Worm (Caenorhabditis elegans) whole organism, midembryonic: ENCODE measurements around the gene daao-1.

Source experiments
- T22C8.4 ChIP-seq: fragments of 200-800 bp; sonication (Bioruptor generic); IDR thresholded peaks from 2 replicates; pipeline ENCODE4 v1.3.6; 2022; ENCODE audit warnings: missing genetic modification characterization, missing compliant biosample characterization
- cog-1 ChIP-seq: sonication (generic microtip); optimal IDR thresholded peaks from 2 replicates; lab custom pipeline; 2016; ENCODE audit warnings: missing genetic modification characterization, missing compliant biosample characterization
- flt-1 ChIP-seq: fragments of 200-800 bp; sonication (Bioruptor generic); IDR thresholded peaks from 2 replicates; pipeline ENCODE4 v1.3.6; 2022; ENCODE audit warnings: missing genetic modification characterization, missing compliant biosample characterization
- klf-2 ChIP-seq: fragments of 200-800 bp; sonication (Bioruptor generic); conservative IDR thresholded peaks from 2 replicates; pipeline ENCODE4 v1.3.6; 2022; ENCODE audit warnings: missing genetic modification reagents, missing genetic modification characterization, missing compliant biosample characterization
- med-1 ChIP-seq: sonication (generic microtip); optimal IDR thresholded peaks from 2 replicates; lab custom pipeline; 2017; ENCODE audit warnings: missing genetic modification characterization, mild to moderate bottlenecking, missing compliant biosample characterization, antibody characterized with exemption, missing genetic modification reagents; ENCODE audit not compliant: insufficient read depth
- ref-1 ChIP-seq: fragments of 200-800 bp; sonication (Bioruptor generic); conservative IDR thresholded peaks from 2 replicates; pipeline ENCODE4 v1.3.6; 2022; ENCODE audit warnings: missing genetic modification reagents, missing genetic modification characterization, missing compliant biosample characterization
- tab-1 ChIP-seq: fragments of 200-800 bp; sonication (Bioruptor generic); IDR thresholded peaks from 2 replicates; pipeline ENCODE4 v1.3.6; 2022; ENCODE audit warnings: missing genetic modification characterization, missing compliant biosample characterization
- ztf-23 ChIP-seq: fragments of 200-800 bp; sonication (Bioruptor generic); IDR thresholded peaks from 2 replicates; pipeline ENCODE4 v1.3.6; 2022; ENCODE audit warnings: missing genetic modification reagents, missing genetic modification characterization, missing compliant biosample characterization
- ztf-29 ChIP-seq: fragments of 200-800 bp; sonication (Bioruptor generic); IDR thresholded peaks from 2 replicates; pipeline ENCODE4 v1.3.6; 2022; ENCODE audit warnings: missing genetic modification reagents, missing genetic modification characterization, missing compliant biosample characterization

Gene daao-1

ce11 chrIV:2606572-2606971 lies 7.4 kb upstream of the daao-1 start:
- TF ChIP-seq T22C8.4 (GFP tag; lab: Robert Waterston, UW) (no peak), klf-2 (GFP tag; lab: Robert Waterston, UW) (no peak), cog-1 (tag; lab: Kevin White, UChicago) (no peak), ref-1 (GFP tag; lab: Robert Waterston, UW) (no peak), ztf-23 (GFP tag; lab: Robert Waterston, UW) (no peak), flt-1 (no peak), med-1 (GFP tag; lab: Kevin White, UChicago) (no peak)

- no peak for TF ChIP-seq flt-1
Measured at ce11 chrIV:2607513-2608101, 6.4 kb upstream of the daao-1 start, which contains the start of gene vamp-7. Gene vamp-7 (plus strand): TSS chrIV:2608051.

ce11 chrIV:2610409-2610808 lies 3.6 kb upstream of the daao-1 start, which contains the start of gene Y69A2AR.32:
Gene Y69A2AR.32 (plus strand): TSS chrIV:2610436.
- no peak for TF ChIP-seq tab-1
- no peak for TF ChIP-seq flt-1
- no peak for TF ChIP-seq T22C8.4 (GFP tag; lab: Robert Waterston, UW)
- TF ChIP-seq klf-2 (GFP tag; lab: Robert Waterston, UW) = no peak
- TF ChIP-seq med-1 (GFP tag; lab: Kevin White, UChicago) = no peak
- TF ChIP-seq ztf-29 (GFP tag; lab: Robert Waterston, UW) = no peak
- no peak for TF ChIP-seq ref-1 (GFP tag; lab: Robert Waterston, UW)
- no peak for TF ChIP-seq cog-1 (tag; lab: Kevin White, UChicago)
- TF ChIP-seq ztf-23 (GFP tag; lab: Robert Waterston, UW) = no peak

ce11 chrIV:2610974-2611373 lies 3.0 kb upstream of the daao-1 start:
- no peak for TF ChIP-seq tab-1
- no peak for TF ChIP-seq ztf-29 (GFP tag; lab: Robert Waterston, UW)
- TF ChIP-seq ztf-23 (GFP tag; lab: Robert Waterston, UW) = no peak
- TF ChIP-seq med-1 (GFP tag; lab: Kevin White, UChicago) = no peak
- TF ChIP-seq T22C8.4 (GFP tag; lab: Robert Waterston, UW) = peak; percentile 28; the same call in 1 of the 2 replicates

ce11 chrIV:2613011-2613503 lies 937 bp upstream of the daao-1 start, which contains the start of gene Y69A2AR.28:
Gene Y69A2AR.28 (minus strand): TSS chrIV:2613061.
- TF ChIP-seq flt-1 (no peak), cog-1 (tag; lab: Kevin White, UChicago) (no peak), T22C8.4 (GFP tag; lab: Robert Waterston, UW) (no peak), ztf-29 (GFP tag; lab: Robert Waterston, UW) (no peak), med-1 (GFP tag; lab: Kevin White, UChicago) (no peak), ref-1 (GFP tag; lab: Robert Waterston, UW) (no peak), tab-1 (no peak)

ce11 chrIV:2616853-2617252 lies 2.9 kb downstream of the daao-1 start:
- TF ChIP-seq klf-2 (GFP tag; lab: Robert Waterston, UW) (no peak), T22C8.4 (GFP tag; lab: Robert Waterston, UW) (peak; percentile 69; the same call in 1 of the 2 replicates), med-1 (GFP tag; lab: Kevin White, UChicago) (no peak), ztf-29 (GFP tag; lab: Robert Waterston, UW) (no peak)

- no peak for TF ChIP-seq ztf-23 (GFP tag; lab: Robert Waterston, UW)
Measured at ce11 chrIV:2618611-2619010, 4.6 kb downstream of the daao-1 start, which contains the start of gene smf-3. Gene smf-3 (plus strand): TSS chrIV:2618869.

- no peak for TF ChIP-seq cog-1 (tag; lab: Kevin White, UChicago)
- no peak for TF ChIP-seq T22C8.4 (GFP tag; lab: Robert Waterston, UW)
- no peak for TF ChIP-seq ztf-29 (GFP tag; lab: Robert Waterston, UW)
Measured at ce11 chrIV:2628171-2628570, 14.2 kb downstream of the daao-1 start, which contains the start of gene ngn-1. Gene ngn-1 (minus strand): TSS chrIV:2628271.

- no peak for TF ChIP-seq tab-1
Measured at ce11 chrIV:2630145-2630544, 16.2 kb downstream of the daao-1 start.

ce11 chrIV:2634992-2635391 lies 21.0 kb downstream of the daao-1 start:
- TF ChIP-seq ztf-29 (GFP tag; lab: Robert Waterston, UW) (no peak), ztf-23 (GFP tag; lab: Robert Waterston, UW) (no peak), med-1 (GFP tag; lab: Kevin White, UChicago) (no peak), T22C8.4 (GFP tag; lab: Robert Waterston, UW) (no peak), klf-2 (GFP tag; lab: Robert Waterston, UW) (no peak), flt-1 (0 out of 2 replicates have a peak, but pooled peaks have one; percentile 15), cog-1 (tag; lab: Kevin White, UChicago) (no peak)

ce11 chrIV:2639666-2640273 lies 25.8 kb downstream of the daao-1 start:
- peak; percentile 84 for TF ChIP-seq tab-1
- TF ChIP-seq T22C8.4 (GFP tag; lab: Robert Waterston, UW) = peak; percentile 99
- TF ChIP-seq ztf-29 (GFP tag; lab: Robert Waterston, UW) = peak; percentile 72
- peak; percentile 72 for TF ChIP-seq ref-1 (GFP tag; lab: Robert Waterston, UW)
- peak; percentile 78; the same call in 1 of the 2 replicates for TF ChIP-seq flt-1
- TF ChIP-seq med-1 (GFP tag; lab: Kevin White, UChicago) = no peak
- TF ChIP-seq ztf-23 (GFP tag; lab: Robert Waterston, UW) = peak; percentile 82
- no peak for TF ChIP-seq cog-1 (tag; lab: Kevin White, UChicago)
- TF ChIP-seq klf-2 (GFP tag; lab: Robert Waterston, UW) = peak; percentile 72; the same call in 1 of the 2 replicates
